Worm (Caenorhabditis elegans): ENCODE data around the gene W01B6.3.

The W01B6.3 gene

DNA sequence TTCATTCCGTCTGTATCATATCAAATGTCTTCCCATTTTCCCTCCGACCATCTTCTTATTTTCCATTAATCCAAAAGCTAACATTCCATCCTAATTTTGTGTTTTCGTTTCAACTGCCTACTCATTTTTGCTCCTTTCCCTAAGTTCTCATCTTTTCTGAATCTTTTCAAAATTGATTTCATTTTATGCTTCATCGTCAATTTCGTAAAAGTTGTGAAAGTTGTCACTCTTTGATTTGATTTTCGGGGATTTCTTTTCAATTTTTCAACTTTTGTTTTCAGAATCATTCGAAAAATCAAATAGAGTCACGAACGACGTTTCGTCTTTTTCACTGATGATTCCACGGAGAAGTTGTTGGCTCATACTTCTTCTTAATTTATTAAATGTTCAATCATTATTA, 4.9 kb downstream of the W01B6.3 start, which contains the start of gene cwn-2:
Gene cwn-2, plus strand, starts transcription at position 276 of the 400 bp plus-strand sequence.
- no peak for TF ChIP-seq tab-1 (GFP tag; IDR thresholded peaks at IDR 0.05)
- TF ChIP-seq ztf-23 (GFP tag; IDR thresholded peaks at IDR 0.05) = no peak

DNA sequence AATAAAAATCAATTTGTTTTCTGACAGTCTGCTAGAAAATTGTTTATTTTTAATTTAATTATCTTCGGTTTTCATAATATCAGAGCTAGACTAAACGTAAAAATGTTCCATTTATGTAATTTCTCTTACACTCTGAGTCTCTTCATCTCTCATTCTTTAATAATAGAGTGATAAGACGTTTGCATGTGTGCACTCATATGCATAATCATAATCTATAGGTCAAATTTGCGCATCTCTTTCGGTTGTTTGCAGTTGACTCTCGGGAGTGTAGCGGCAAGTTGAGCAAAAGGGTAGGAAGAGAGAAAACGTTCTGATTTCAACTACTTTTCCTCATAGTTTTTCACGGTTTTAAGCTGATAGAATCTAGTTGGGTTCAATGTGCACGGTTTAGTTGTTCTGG, 6.0 kb downstream of the W01B6.3 start:
- TF ChIP-seq ref-1 (GFP tag; conservative IDR thresholded peaks at IDR 0.05) = no peak
- no peak for TF ChIP-seq ztf-23 (GFP tag; IDR thresholded peaks at IDR 0.05)
- TF ChIP-seq tab-1 (GFP tag; IDR thresholded peaks at IDR 0.05) = no peak

DNA sequence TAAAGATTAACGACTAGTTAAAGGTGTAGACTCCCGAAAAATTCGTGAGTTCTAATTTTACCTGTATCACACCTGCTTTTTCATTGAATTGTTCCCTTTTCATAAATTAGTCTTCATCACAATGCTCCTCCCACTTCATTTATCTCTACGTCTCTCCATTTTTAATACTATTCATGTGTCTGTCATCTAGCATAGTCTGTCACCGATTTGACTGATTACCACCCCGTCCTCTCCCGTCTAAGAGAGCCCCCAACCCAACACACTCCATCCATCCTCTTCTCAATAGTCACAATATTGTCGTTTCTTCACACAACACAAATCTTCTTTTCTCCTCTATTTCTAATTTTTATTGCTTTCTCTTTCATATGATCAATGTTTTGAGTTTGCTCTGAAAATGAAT, 7.3 kb downstream of the W01B6.3 start:
- no peak for TF ChIP-seq cog-1 (tag; optimal IDR thresholded peaks at IDR 0.05)
- no peak for TF ChIP-seq med-1 (GFP tag; optimal IDR thresholded peaks at IDR 0.05; ENCODE audit: insufficient read depth)
- no peak for TF ChIP-seq T22C8.4 (GFP tag; IDR thresholded peaks at IDR 0.05)
- TF ChIP-seq ztf-29 (GFP tag; IDR thresholded peaks at IDR 0.05) = no peak

DNA sequence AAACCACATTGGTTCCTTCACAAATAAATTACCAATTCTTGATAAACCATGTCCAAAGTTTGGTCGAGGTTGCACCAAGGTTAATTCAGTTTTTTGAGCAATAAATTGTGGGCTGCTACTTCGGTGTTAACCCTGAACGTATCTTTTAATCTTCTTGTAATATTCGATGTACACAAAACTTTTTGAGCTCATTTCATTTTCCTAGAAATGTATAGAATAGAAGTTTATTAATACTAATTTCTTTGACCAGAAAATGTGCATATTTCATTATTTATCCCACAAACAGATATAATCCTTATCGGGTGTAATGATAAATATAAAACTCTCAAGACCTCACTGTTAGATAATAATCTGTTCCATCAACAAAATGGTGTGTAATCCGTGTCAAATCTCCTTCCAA, 8.5 kb downstream of the W01B6.3 start:
- TF ChIP-seq T22C8.4 (GFP tag; IDR thresholded peaks at IDR 0.05) (no peak), flt-1 (GFP tag; IDR thresholded peaks at IDR 0.05) (no peak), cog-1 (tag; optimal IDR thresholded peaks at IDR 0.05) (no peak), klf-2 (GFP tag; conservative IDR thresholded peaks at IDR 0.05) (no peak), tab-1 (GFP tag; IDR thresholded peaks at IDR 0.05) (no peak)

DNA sequence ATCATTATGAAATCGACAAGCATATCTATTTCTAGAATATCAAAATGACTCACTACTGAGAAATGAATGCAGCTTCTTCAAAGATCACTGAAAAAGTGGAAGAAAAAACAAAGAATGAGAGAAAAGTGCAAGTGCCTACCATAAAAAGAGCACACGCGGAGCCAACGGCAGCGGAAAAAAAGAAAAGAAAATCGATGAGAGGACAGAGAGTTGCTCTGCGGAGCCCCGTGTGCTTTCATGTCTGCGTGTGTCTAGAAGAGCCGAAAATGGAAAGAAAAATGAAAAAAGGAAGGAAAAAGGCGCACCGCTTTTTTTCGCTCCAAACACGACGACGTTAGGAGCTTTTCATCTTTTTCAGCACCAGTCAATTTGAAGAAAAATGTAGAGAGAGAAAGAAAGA, 9.7 kb downstream of the W01B6.3 start, which contains the start of gene ipla-7:
Gene ipla-7, minus strand, starts transcription at position 122 of the 400 bp plus-strand sequence.
- TF ChIP-seq ref-1 (GFP tag; conservative IDR thresholded peaks at IDR 0.05) (no peak), med-1 (GFP tag; optimal IDR thresholded peaks at IDR 0.05; ENCODE audit: insufficient read depth) (no peak), ztf-29 (GFP tag; IDR thresholded peaks at IDR 0.05) (no peak)

DNA sequence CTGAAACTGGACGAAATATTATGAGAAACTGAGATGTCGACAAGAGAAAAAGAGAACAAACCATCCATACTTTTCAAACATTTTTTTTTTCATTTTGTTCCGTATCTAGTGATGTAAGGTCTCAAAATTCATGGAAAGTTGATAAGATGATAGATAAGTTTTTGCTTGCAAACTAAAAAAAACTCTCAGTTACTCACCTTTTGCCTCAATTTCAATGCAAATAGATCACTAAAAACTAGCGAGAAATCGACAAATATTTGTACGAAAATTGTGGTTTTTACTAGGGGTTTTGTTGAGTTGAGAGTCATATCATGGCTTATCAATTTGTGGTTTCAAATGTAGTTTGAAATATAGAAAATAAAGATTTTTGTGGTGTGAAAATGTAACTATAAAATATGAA, 11.6 kb downstream of the W01B6.3 start:
- TF ChIP-seq tab-1 (GFP tag; IDR thresholded peaks at IDR 0.05) (no peak), ztf-29 (GFP tag; IDR thresholded peaks at IDR 0.05) (no peak), ref-1 (GFP tag; conservative IDR thresholded peaks at IDR 0.05) (no peak), ztf-23 (GFP tag; IDR thresholded peaks at IDR 0.05) (no peak), cog-1 (tag; optimal IDR thresholded peaks at IDR 0.05) (no peak), med-1 (GFP tag; optimal IDR thresholded peaks at IDR 0.05; ENCODE audit: insufficient read depth) (no peak), klf-2 (GFP tag; conservative IDR thresholded peaks at IDR 0.05) (no peak)

DNA sequence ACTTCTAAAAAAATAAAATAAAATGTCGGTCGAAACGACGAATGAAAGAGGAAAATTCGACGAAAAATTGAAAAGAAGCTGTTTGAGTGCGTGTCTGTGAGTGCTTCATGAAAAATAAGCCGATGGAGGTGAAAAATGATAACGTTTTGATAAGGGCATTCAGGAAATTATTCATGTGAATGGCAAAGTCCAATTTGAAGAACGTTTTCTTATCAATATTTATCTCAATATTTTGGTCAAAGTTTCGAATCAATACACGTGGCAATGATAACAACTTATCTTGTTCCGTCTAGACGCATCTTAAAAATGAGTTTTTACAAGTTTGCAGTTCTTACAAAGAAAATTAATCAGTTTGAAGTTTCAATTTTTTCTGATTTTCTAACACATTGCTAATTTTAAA, 13.3 kb downstream of the W01B6.3 start:
- no peak for TF ChIP-seq cog-1 (tag; optimal IDR thresholded peaks at IDR 0.05)
- no peak for TF ChIP-seq ztf-29 (GFP tag; IDR thresholded peaks at IDR 0.05)
- TF ChIP-seq med-1 (GFP tag; optimal IDR thresholded peaks at IDR 0.05; ENCODE audit: insufficient read depth) = no peak

DNA sequence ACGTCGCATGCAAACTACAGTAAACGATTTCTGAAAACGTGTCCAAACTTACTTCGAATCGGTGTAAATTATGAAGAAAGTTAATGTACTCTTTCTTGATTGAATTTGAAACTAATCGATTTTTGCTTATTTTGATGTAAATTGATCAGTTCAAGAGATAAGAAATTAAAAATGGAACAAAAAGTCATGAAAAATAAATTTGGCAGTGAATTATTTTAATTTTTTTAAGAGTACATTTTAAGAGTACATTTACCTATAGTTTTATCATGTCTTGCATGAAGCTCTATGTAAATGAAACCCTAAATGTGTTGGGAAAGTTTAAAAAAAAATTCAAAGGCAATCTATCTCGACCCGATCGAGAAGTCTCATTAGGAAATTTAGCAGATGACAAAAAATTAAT, 16.3 kb downstream of the W01B6.3 start, which contains the start of gene T04B2.7:
Gene T04B2.7, minus strand, starts transcription at position 101 of the 400 bp plus-strand sequence.
- no peak for TF ChIP-seq tab-1 (GFP tag; IDR thresholded peaks at IDR 0.05)
- TF ChIP-seq med-1 (GFP tag; optimal IDR thresholded peaks at IDR 0.05; ENCODE audit: insufficient read depth) = no peak
- TF ChIP-seq ztf-29 (GFP tag; IDR thresholded peaks at IDR 0.05) = no peak
- TF ChIP-seq T22C8.4 (GFP tag; IDR thresholded peaks at IDR 0.05) = no peak
- TF ChIP-seq cog-1 (tag; optimal IDR thresholded peaks at IDR 0.05) = no peak
- TF ChIP-seq ztf-23 (GFP tag; IDR thresholded peaks at IDR 0.05) = no peak
- TF ChIP-seq flt-1 (GFP tag; IDR thresholded peaks at IDR 0.05) = no peak
- TF ChIP-seq ref-1 (GFP tag; conservative IDR thresholded peaks at IDR 0.05) = no peak
- no peak for TF ChIP-seq klf-2 (GFP tag; conservative IDR thresholded peaks at IDR 0.05)

DNA sequence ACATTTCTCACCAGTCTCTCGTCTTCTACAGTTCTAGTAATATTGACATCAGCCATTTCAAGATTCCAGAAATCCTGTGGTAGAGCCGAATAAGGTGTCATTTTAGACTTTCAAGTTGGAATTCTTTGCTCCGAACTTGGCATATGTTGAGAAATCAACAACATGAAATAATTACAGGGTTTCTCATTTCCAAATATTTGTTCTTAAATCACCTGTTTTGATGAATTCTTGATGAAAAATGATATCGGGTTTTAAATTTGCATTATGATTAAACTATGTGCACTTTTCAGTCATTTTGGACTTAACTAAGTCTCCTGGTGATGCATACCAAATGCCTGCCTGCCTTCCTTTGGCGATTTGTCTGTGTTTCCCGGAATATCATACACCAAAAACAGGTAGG, 18.9 kb downstream of the W01B6.3 start, which contains the start of gene srv-12:
Gene srv-12, minus strand, starts transcription at position 101 of the 400 bp plus-strand sequence.
- TF ChIP-seq ztf-29 (GFP tag; IDR thresholded peaks at IDR 0.05) (no peak), cog-1 (tag; optimal IDR thresholded peaks at IDR 0.05) (no peak), tab-1 (GFP tag; IDR thresholded peaks at IDR 0.05) (no peak), flt-1 (GFP tag; IDR thresholded peaks at IDR 0.05) (no peak), ztf-23 (GFP tag; IDR thresholded peaks at IDR 0.05) (no peak), klf-2 (GFP tag; conservative IDR thresholded peaks at IDR 0.05) (no peak), med-1 (GFP tag; optimal IDR thresholded peaks at IDR 0.05; ENCODE audit: insufficient read depth) (no peak), T22C8.4 (GFP tag; IDR thresholded peaks at IDR 0.05) (no peak), ref-1 (GFP tag; conservative IDR thresholded peaks at IDR 0.05) (no peak)

DNA sequence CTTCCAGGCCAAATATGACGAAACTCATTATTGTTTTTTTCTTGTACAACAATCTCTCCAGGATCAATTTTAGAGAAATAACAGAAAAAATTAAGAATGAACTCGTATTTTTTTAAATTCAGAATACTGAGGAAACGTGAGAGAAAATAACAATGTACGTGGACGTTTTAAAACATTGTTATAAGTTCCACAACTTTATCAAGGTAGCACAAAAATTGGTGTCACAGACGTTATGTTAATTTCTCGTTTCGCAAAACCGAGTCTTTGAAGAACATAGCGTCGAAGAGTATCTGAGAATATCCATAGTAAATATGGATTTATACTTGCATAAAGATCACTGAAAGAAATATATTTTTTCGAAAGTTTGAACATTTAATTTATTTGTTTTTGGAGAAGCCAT, 21.3 kb downstream of the W01B6.3 start, which contains the start of gene T04B2.8:
Gene T04B2.8, minus strand, starts transcription at position 101 of the 400 bp plus-strand sequence.
- TF ChIP-seq ref-1 (GFP tag; conservative IDR thresholded peaks at IDR 0.05) (no peak), cog-1 (tag; optimal IDR thresholded peaks at IDR 0.05) (no peak), klf-2 (GFP tag; conservative IDR thresholded peaks at IDR 0.05) (no peak), flt-1 (GFP tag; IDR thresholded peaks at IDR 0.05) (no peak), med-1 (GFP tag; optimal IDR thresholded peaks at IDR 0.05; ENCODE audit: insufficient read depth) (no peak), tab-1 (GFP tag; IDR thresholded peaks at IDR 0.05) (no peak), ztf-23 (GFP tag; IDR thresholded peaks at IDR 0.05) (no peak), ztf-29 (GFP tag; IDR thresholded peaks at IDR 0.05) (no peak), T22C8.4 (GFP tag; IDR thresholded peaks at IDR 0.05) (no peak)

DNA sequence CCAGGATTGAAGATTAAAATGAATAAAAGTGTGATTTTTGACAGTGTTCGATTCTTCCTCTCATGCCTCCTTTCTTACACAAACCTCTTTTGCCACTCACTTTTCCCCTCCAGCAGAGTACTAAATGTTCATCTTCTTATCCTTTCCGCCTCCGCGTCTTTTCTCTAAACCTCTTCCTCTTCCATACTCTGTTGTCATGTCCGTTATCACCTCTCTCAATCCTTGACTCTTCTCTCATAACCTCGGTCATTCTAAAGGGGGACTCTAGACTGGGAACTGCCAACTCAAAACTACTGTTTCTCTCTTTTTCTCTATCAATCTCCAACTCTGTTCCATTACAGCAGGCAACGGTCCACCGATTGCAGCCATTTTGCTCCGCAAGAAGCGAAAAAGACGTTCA, 24.2 kb downstream of the W01B6.3 start:
- TF ChIP-seq med-1 (GFP tag; optimal IDR thresholded peaks at IDR 0.05; ENCODE audit: insufficient read depth) (no peak), ztf-29 (GFP tag; IDR thresholded peaks at IDR 0.05) (no peak), ztf-23 (GFP tag; IDR thresholded peaks at IDR 0.05) (no peak)
